Fruit fly (Drosophila melanogaster): Measurements from ENCODE around the gene alph.

The alph gene

dm6 chr3R:29549945-29550344, 41.7 kb upstream of the alph start (continued):
- TF ChIP-seq fd85E (GFP tag; optimal IDR thresholded peaks at IDR 0.05) (no peak), CG10631 (GFP tag; optimal IDR thresholded peaks at IDR 0.05) (peak; percentile 7), CG8632 (GFP tag; optimal IDR thresholded peaks at IDR 0.05) (no peak), fkh (GFP tag; optimal IDR thresholded peaks at IDR 0.05) (no peak), Eip75B (GFP tag; optimal IDR thresholded peaks at IDR 0.05) (peak; percentile 25), CG16779 (tag; optimal IDR thresholded peaks at IDR 0.05) (no peak), CG4318 (GFP tag; optimal IDR thresholded peaks at IDR 0.05) (no peak), Smox (GFP tag; optimal IDR thresholded peaks at IDR 0.05) (peak; percentile 1), topi (GFP tag; optimal IDR thresholded peaks at IDR 0.05) (peak; percentile 27), CG8119 (GFP tag; IDR thresholded peaks at IDR 0.05) (0 out of 3 replicates have a peak, but pooled peaks have one; percentile 18), CG8319 (GFP tag; optimal IDR thresholded peaks at IDR 0.05) (no peak), fd59A (GFP tag; optimal IDR thresholded peaks at IDR 0.05) (peak; percentile 26), CG6163 (GFP tag; IDR thresholded peaks at IDR 0.05) (peak; percentile 63; the same call in 2 of the 3 replicates), CG31627 (GFP tag; optimal IDR thresholded peaks at IDR 0.05) (peak; percentile 19), eg (GFP tag; IDR thresholded peaks at IDR 0.05) (no peak), acj6 (GFP tag; optimal IDR thresholded peaks at IDR 0.05) (peak; percentile 12), net (GFP tag; optimal IDR thresholded peaks at IDR 0.05) (no peak), cyc (GFP tag; optimal IDR thresholded peaks at IDR 0.05) (peak; percentile 26)

dm6 chr3R:29550735-29551134, 40.9 kb upstream of the alph start:
- TF ChIP-seq topi (GFP tag; optimal IDR thresholded peaks at IDR 0.05), result no peak
- TF ChIP-seq CG34406 (GFP tag; optimal IDR thresholded peaks at IDR 0.05), result no peak
- no peak for TF ChIP-seq fd85E (GFP tag; optimal IDR thresholded peaks at IDR 0.05)
- no peak for TF ChIP-seq CG3919 (GFP tag; optimal IDR thresholded peaks at IDR 0.05)
- TF ChIP-seq CG11294 (GFP tag; IDR thresholded peaks at IDR 0.05), result no peak
- no peak for TF ChIP-seq fd59A (GFP tag; optimal IDR thresholded peaks at IDR 0.05)
- TF ChIP-seq CG11902 (GFP tag; optimal IDR thresholded peaks at IDR 0.05), result no peak
- no peak for TF ChIP-seq Eip75B (GFP tag; optimal IDR thresholded peaks at IDR 0.05)
- no peak for TF ChIP-seq Met (GFP tag; optimal IDR thresholded peaks at IDR 0.05)
- no peak for TF ChIP-seq Eip78C (GFP tag)

- TF ChIP-seq fkh (GFP tag; optimal IDR thresholded peaks at IDR 0.05), result peak; percentile 17
- no peak for TF ChIP-seq cyc (GFP tag; optimal IDR thresholded peaks at IDR 0.05)
Measured at dm6 chr3R:29552830-29553583, 38.6 kb upstream of the alph start.

dm6 chr3R:29556003-29556467, 35.6 kb upstream of the alph start, which contains the start of gene Dr:
Dr (plus strand) TSS chr3R:29556386.
- TF ChIP-seq CG4318 (GFP tag; optimal IDR thresholded peaks at IDR 0.05), result no peak
- no peak for TF ChIP-seq CG9139 (GFP tag; optimal IDR thresholded peaks at IDR 0.05)
- TF ChIP-seq Lpt (GFP tag; optimal IDR thresholded peaks at IDR 0.05), result no peak
- no peak for TF ChIP-seq acj6 (GFP tag; optimal IDR thresholded peaks at IDR 0.05)
- TF ChIP-seq CG16779 (tag; optimal IDR thresholded peaks at IDR 0.05), result no peak
- TF ChIP-seq Sox102F (GFP tag; optimal IDR thresholded peaks at IDR 0.05), result peak; percentile 20
- peak; percentile 64 for TF ChIP-seq Eip78C (GFP tag)
- no peak for TF ChIP-seq salr (GFP tag; optimal IDR thresholded peaks at IDR 0.05)
- TF ChIP-seq CG10631 (GFP tag; optimal IDR thresholded peaks at IDR 0.05), result no peak
- TF ChIP-seq CG15336 (GFP tag; IDR thresholded peaks at IDR 0.05), result no peak
- TF ChIP-seq Hr38 (GFP tag; optimal IDR thresholded peaks at IDR 0.05), result no peak
- TF ChIP-seq CG31627 (GFP tag; optimal IDR thresholded peaks at IDR 0.05), result no peak
- TF ChIP-seq pdm3 (GFP tag; optimal IDR thresholded peaks at IDR 0.05), result no peak
- TF ChIP-seq esn (GFP tag; optimal IDR thresholded peaks at IDR 0.05), result peak; percentile 8
- no peak for TF ChIP-seq Blimp-1 (GFP tag; optimal IDR thresholded peaks at IDR 0.05)
- peak; percentile 0 for TF ChIP-seq CG8632 (GFP tag; optimal IDR thresholded peaks at IDR 0.05)
- TF ChIP-seq ss (GFP tag; optimal IDR thresholded peaks at IDR 0.05), result peak; percentile 21 to 38
- no peak for TF ChIP-seq CG3032 (tag; optimal IDR thresholded peaks at IDR 0.05)
- peak; percentile 58 for TF ChIP-seq fkh (GFP tag; optimal IDR thresholded peaks at IDR 0.05)
- no peak for TF ChIP-seq Eip93F (GFP tag; optimal IDR thresholded peaks at IDR 0.05)
- 0 out of 3 replicates have a peak, but pooled peaks have one; percentile 42 for TF ChIP-seq eg (GFP tag; IDR thresholded peaks at IDR 0.05)
- TF ChIP-seq topi (GFP tag; optimal IDR thresholded peaks at IDR 0.05), result peak; percentile 3
- TF ChIP-seq CG3919 (GFP tag; optimal IDR thresholded peaks at IDR 0.05), result peak; percentile 39
- peak; percentile 52 for TF ChIP-seq CG1621 (tag; optimal IDR thresholded peaks at IDR 0.05)
- TF ChIP-seq CG6163 (GFP tag; IDR thresholded peaks at IDR 0.05), result peak; percentile 73
- TF ChIP-seq fd59A (GFP tag; optimal IDR thresholded peaks at IDR 0.05), result peak; percentile 4
- TF ChIP-seq fd85E (GFP tag; optimal IDR thresholded peaks at IDR 0.05), result peak; percentile 2
- TF ChIP-seq Smox (GFP tag; optimal IDR thresholded peaks at IDR 0.05), result no peak
- peak; percentile 4 for TF ChIP-seq Met (GFP tag; optimal IDR thresholded peaks at IDR 0.05)
- TF ChIP-seq spab (GFP tag; optimal IDR thresholded peaks at IDR 0.05), result no peak
- TF ChIP-seq CG6808 (GFP tag; optimal IDR thresholded peaks at IDR 0.05), result no peak
- TF ChIP-seq CG11762 (GFP tag; optimal IDR thresholded peaks at IDR 0.05; ENCODE audit: insufficient read depth), result no peak
- TF ChIP-seq Eip75B (GFP tag; optimal IDR thresholded peaks at IDR 0.05), result peak; percentile 11
- peak; percentile 84 for TF ChIP-seq svp (GFP tag)

Measured in whole organism, prepupa.